Worm (Caenorhabditis elegans): ENCODE measurements around the gene Y37D8A.25.

ce11 chrIII:12789420-12789819 is 30.6 kb downstream of the Y37D8A.25 start, which contains the start of gene BE10.1:
- TF ChIP-seq nhr-11 (tag; optimal IDR thresholded peaks at IDR 0.05) (no peak), mxl-2 (GFP tag; conservative IDR thresholded peaks at IDR 0.05) (no peak), nhr-77 (tag; optimal IDR thresholded peaks at IDR 0.05) (no peak), ceh-32 (tag; optimal IDR thresholded peaks at IDR 0.05; ENCODE audit: poor library complexity) (no peak), R02D3.7 (tag; optimal IDR thresholded peaks at IDR 0.05) (no peak)
